Worm (Caenorhabditis elegans) whole organism, early embryonic: ENCODE data around the gene F36H12.17.
"Not testable (repeated sequence)": the region's sequence is repeated elsewhere in the genome, so short reads cannot be mapped to it uniquely, and the experiment has no call there.

Experiments used
- B0310.2 ChIP-seq: sonication (generic microtip); optimal IDR thresholded peaks from 2 replicates; lab custom pipeline; 2016; ENCODE audit warnings: mild to moderate bottlenecking, missing genetic modification characterization, missing compliant biosample characterization
- F13C5.2 ChIP-seq: sonication (generic microtip); optimal IDR thresholded peaks from 2 replicates; lab custom pipeline; 2017; ENCODE audit warnings: mild to moderate bottlenecking, missing genetic modification characterization, inconsistent platforms, missing compliant biosample characterization
- aly-1 ChIP-seq: sonication (generic microtip); optimal IDR thresholded peaks from 2 replicates; lab custom pipeline; 2016; ENCODE audit warnings: missing genetic modification characterization, missing compliant biosample characterization
- ama-1 ChIP-seq: fragments of 150-350 bp; optimal IDR thresholded peaks from 2 replicates; lab custom pipeline; 2014
- ceh-13 ChIP-seq: fragments of 200-800 bp; sonication (Bioruptor generic); optimal IDR thresholded peaks from 2 replicates; lab custom pipeline; 2018; ENCODE audit warnings: mild to moderate bottlenecking, missing genetic modification characterization, missing compliant biosample characterization
- ceh-36 ChIP-seq: sonication (generic microtip); optimal IDR thresholded peaks from 2 replicates; lab custom pipeline; 2016; ENCODE audit warnings: missing genetic modification characterization, inconsistent platforms, missing compliant biosample characterization
- ets-7 ChIP-seq: sonication (generic microtip); optimal IDR thresholded peaks from 2 replicates; lab custom pipeline; 2016; ENCODE audit warnings: missing genotype, missing genetic modification characterization, missing compliant biosample characterization
- flt-1 ChIP-seq: fragments of 200-800 bp; sonication (Bioruptor generic); IDR thresholded peaks from 2 replicates; pipeline ENCODE4 v1.3.6; 2022; ENCODE audit warnings: missing genetic modification characterization, missing compliant biosample characterization
- hmbx-1 ChIP-seq: sonication (generic microtip); optimal IDR thresholded peaks from 2 replicates; lab custom pipeline; 2016; ENCODE audit warnings: mild to moderate bottlenecking, missing genetic modification characterization, missing compliant biosample characterization
- hmg-4 ChIP-seq: fragments of 200-800 bp; sonication (Bioruptor generic); optimal IDR thresholded peaks from 2 replicates; lab custom pipeline; 2018; ENCODE audit warnings: mild to moderate bottlenecking, missing genetic modification characterization, missing compliant biosample characterization
- hnd-1 ChIP-seq: sonication (generic microtip); optimal IDR thresholded peaks from 2 replicates; lab custom pipeline; 2016; ENCODE audit warnings: missing genetic modification characterization, missing compliant biosample characterization
- pes-1 ChIP-seq: fragments of 200-800 bp; sonication (Bioruptor generic); IDR thresholded peaks from 2 replicates; pipeline ENCODE4 v1.3.6; 2022; ENCODE audit warnings: missing genetic modification reagents, missing genetic modification characterization, missing compliant biosample characterization
- scrt-1 ChIP-seq: fragments of 200-800 bp; sonication (Bioruptor generic); IDR thresholded peaks from 2 replicates; pipeline ENCODE4 v1.3.6; 2022; ENCODE audit warnings: missing genetic modification characterization, missing compliant biosample characterization
- sea-1 ChIP-seq: fragments of 200-800 bp; sonication (Bioruptor generic); conservative IDR thresholded peaks from 2 replicates; pipeline ENCODE4 v1.3.6; 2022; ENCODE audit warnings: missing genetic modification characterization, missing compliant biosample characterization
- tbx-11 ChIP-seq: fragments of 200-800 bp; sonication (Bioruptor generic); IDR thresholded peaks from 2 replicates; pipeline ENCODE4 v1.3.6; 2022; ENCODE audit warnings: missing genetic modification characterization, missing compliant biosample characterization
- tbx-37 ChIP-seq: fragments of 200-800 bp; sonication (Bioruptor generic); conservative IDR thresholded peaks from 2 replicates; pipeline ENCODE4 v1.3.6; 2022; ENCODE audit warnings: missing genetic modification reagents, missing genetic modification characterization, missing compliant biosample characterization
- tra-4 ChIP-seq: sonication (generic microtip); optimal IDR thresholded peaks from 2 replicates; lab custom pipeline; 2017; ENCODE audit warnings: missing genetic modification characterization, missing compliant biosample characterization

Gene F36H12.17

ce11 chrIV:5281457-5281856, 3.8 kb upstream of the F36H12.17 start:
- no peak for TF ChIP-seq ceh-36 (tag; lab: Kevin White, UChicago)

- TF ChIP-seq ceh-13 (GFP tag; lab: Kevin White, UChicago) (no peak), scrt-1 (GFP tag; lab: Robert Waterston, UW) (no peak), aly-1 (tag; lab: Kevin White, UChicago) (no peak)
Measured at ce11 chrIV:5274123-5274581, 3.5 kb downstream of the F36H12.17 start, which contains the start of gene slfl-4. TSS of gene slfl-4 (plus strand) at chrIV:5274531.

ce11 chrIV:5273385-5273784, 4.3 kb downstream of the F36H12.17 start:
- TF ChIP-seq sea-1 (GFP tag; lab: Robert Waterston, UW) = no peak
- TF ChIP-seq ceh-13 (GFP tag; lab: Kevin White, UChicago) = no peak
- TF ChIP-seq tbx-37 (GFP tag; lab: Robert Waterston, UW) = no peak
- no peak for TF ChIP-seq tbx-11 (GFP tag; lab: Robert Waterston, UW)
- TF ChIP-seq hmg-4 (GFP tag; lab: Kevin White, UChicago) = no peak
- no peak for TF ChIP-seq aly-1 (tag; lab: Kevin White, UChicago)
- TF ChIP-seq hnd-1 = no peak
- no peak for TF ChIP-seq flt-1 (GFP tag; lab: Robert Waterston, UW)
- no peak for TF ChIP-seq hmbx-1 (tag; lab: Kevin White, UChicago)
- no peak for TF ChIP-seq tra-4 (tag; lab: Kevin White, UChicago)

- TF ChIP-seq hmg-4 (GFP tag; lab: Kevin White, UChicago) (no peak), hnd-1 (no peak), tra-4 (tag; lab: Kevin White, UChicago) (no peak), pes-1 (GFP tag; lab: Robert Waterston, UW) (no peak), B0310.2 (no peak), F13C5.2 (no peak), ets-7 (tag; lab: Kevin White, UChicago) (no peak), tbx-11 (GFP tag; lab: Robert Waterston, UW) (no peak), ama-1 (lab: Kevin White, UChicago) (no peak), flt-1 (GFP tag; lab: Robert Waterston, UW) (no peak), tbx-37 (GFP tag; lab: Robert Waterston, UW) (no peak)
Measured at ce11 chrIV:5272518-5272917, 5.1 kb downstream of the F36H12.17 start, which contains the start of gene F36H12.3. TSS of gene F36H12.3 (plus strand) at chrIV:5272818.

ce11 chrIV:5268803-5269202, 8.8 kb downstream of the F36H12.17 start, which contains the start of gene F36H12.4:
TSS of gene F36H12.4 (plus strand) at chrIV:5269103.
- TF ChIP-seq aly-1 (tag; lab: Kevin White, UChicago) (no peak), tbx-11 (GFP tag; lab: Robert Waterston, UW) (no peak), ama-1 (lab: Kevin White, UChicago) (no peak), hnd-1 (no peak), ceh-36 (tag; lab: Kevin White, UChicago) (no peak), pes-1 (GFP tag; lab: Robert Waterston, UW) (no peak), B0310.2 (no peak), tbx-37 (GFP tag; lab: Robert Waterston, UW) (no peak), hmbx-1 (tag; lab: Kevin White, UChicago) (no peak)

- no peak for TF ChIP-seq F13C5.2
- no peak for TF ChIP-seq sea-1 (GFP tag; lab: Robert Waterston, UW)
- TF ChIP-seq tra-4 (tag; lab: Kevin White, UChicago) = no peak
Measured at ce11 chrIV:5266474-5266873, 11.2 kb downstream of the F36H12.17 start, which contains the start of gene F36H12.5. TSS of gene F36H12.5 (plus strand) at chrIV:5266774.

- TF ChIP-seq ets-7 (tag; lab: Kevin White, UChicago); ceh-13 (GFP tag; lab: Kevin White, UChicago); hmg-4 (GFP tag; lab: Kevin White, UChicago): not testable (repeated sequence)
Measured at ce11 chrIV:5260289-5260688, 17.4 kb downstream of the F36H12.17 start, which contains the start of gene msp-19. TSS of gene msp-19 (plus strand) at chrIV:5260589.

ce11 chrIV:5258385-5258784, 19.3 kb downstream of the F36H12.17 start, which contains the start of gene ttbk-2.1:
TSS of gene ttbk-2.1 (plus strand) at chrIV:5258685.
- not testable (repeated sequence) for TF ChIP-seq ets-7 (tag; lab: Kevin White, UChicago); ama-1 (lab: Kevin White, UChicago); pes-1 (GFP tag; lab: Robert Waterston, UW)

ce11 chrIV:5256731-5257130, 20.9 kb downstream of the F36H12.17 start, which contains the start of gene F36H12.9:
TSS of gene F36H12.9 (plus strand) at chrIV:5257031.
- TF ChIP-seq B0310.2; ceh-13 (GFP tag; lab: Kevin White, UChicago); sea-1 (GFP tag; lab: Robert Waterston, UW): not testable (repeated sequence)
